Fruit fly (Drosophila melanogaster) whole organism, embryonic: ENCODE measurements around the gene CG33095.

Experiments used
- Awh ChIP-seq: fragments of 200-800 bp; sonication (Bioruptor generic); IDR thresholded peaks from 2 replicates; pipeline ENCODE4, ENCODE4 v1.3.6; 2022; ENCODE audit warnings: missing biosample characterization, missing genetic modification characterization
- CG10274 ChIP-seq: fragments of 200-800 bp; sonication (Bioruptor generic); optimal IDR thresholded peaks from 3 replicates; lab custom pipeline; 2017; ENCODE audit warnings: missing biosample characterization, mild to moderate bottlenecking, missing genetic modification characterization
- CG11093 ChIP-seq: fragments of 200-800 bp; sonication (Bioruptor generic); IDR thresholded peaks from 3 replicates; pipeline ENCODE4 v1.3.6; 2022; ENCODE audit warnings: missing biosample characterization, missing genetic modification characterization
- CG13775 ChIP-seq: fragments of 200-800 bp; sonication (Bioruptor generic); optimal IDR thresholded peaks from 3 replicates; lab custom pipeline; 2017; ENCODE audit warnings: missing biosample characterization, mild to moderate bottlenecking, missing genetic modification characterization
- CG14014 ChIP-seq: fragments of 200-800 bp; sonication (Bioruptor generic); IDR thresholded peaks from 2 replicates; pipeline ENCODE4 v1.3.6; 2022; ENCODE audit warnings: missing biosample characterization, missing genetic modification characterization
- CG14441 ChIP-seq: fragments of 200-800 bp; sonication (Bioruptor generic); IDR thresholded peaks from 2 replicates; pipeline ENCODE4 v1.3.6; 2022; ENCODE audit warnings: missing biosample characterization, missing genetic modification characterization
- CG14860 ChIP-seq: fragments of 200-800 bp; sonication (Bioruptor generic); IDR thresholded peaks from 3 replicates; pipeline ENCODE4 v1.3.6; 2022; ENCODE audit warnings: missing biosample characterization, missing genetic modification characterization; ENCODE audit not compliant: partially characterized antibody
- CG17328 ChIP-seq: fragments of 200-800 bp; sonication (Bioruptor generic); IDR thresholded peaks from 2 replicates; pipeline ENCODE4 v1.3.6; 2022; ENCODE audit warnings: missing biosample characterization, missing genetic modification characterization
- CG2120 ChIP-seq: fragments of 200-800 bp; sonication (Bioruptor generic); optimal IDR thresholded peaks from 3 replicates; lab custom pipeline; 2016; ENCODE audit warnings: missing biosample characterization, missing genetic modification characterization
- CG2129 ChIP-seq: fragments of 200-800 bp; sonication (Bioruptor generic); IDR thresholded peaks from 2 replicates; pipeline ENCODE4 v1.3.6; 2022; ENCODE audit warnings: missing biosample characterization, missing genetic modification characterization; ENCODE audit not compliant: partially characterized antibody
- CG2678 ChIP-seq: fragments of 200-800 bp; sonication (Bioruptor generic); optimal IDR thresholded peaks from 3 replicates; lab custom pipeline; 2019; ENCODE audit warnings: missing biosample characterization, mild to moderate bottlenecking, missing genetic modification characterization, moderate library complexity
- CG2712 ChIP-seq: fragments of 200-800 bp; optimal IDR thresholded peaks from 3 replicates; lab custom pipeline; 2019; ENCODE audit warnings: missing biosample characterization, mild to moderate bottlenecking, missing genetic modification characterization, moderate library complexity
- CG34224 ChIP-seq: fragments of 200-800 bp; sonication (Bioruptor generic); IDR thresholded peaks from 3 replicates; pipeline ENCODE4 v1.3.6; 2022; ENCODE audit warnings: missing biosample characterization, missing genetic modification characterization; ENCODE audit not compliant: partially characterized antibody
- CG6654 ChIP-seq: fragments of 200-800 bp; sonication (Bioruptor generic); optimal IDR thresholded peaks from 2 replicates; lab custom pipeline; 2017; ENCODE audit warnings: missing biosample characterization, mild to moderate bottlenecking, missing genetic modification characterization
- CG7987 ChIP-seq: fragments of 200-800 bp; sonication (Bioruptor generic); optimal IDR thresholded peaks from 2 replicates; lab custom pipeline; 2018; ENCODE audit warnings: missing biosample characterization, mild to moderate bottlenecking, missing genetic modification characterization, moderate library complexity
- CG9727 ChIP-seq: fragments of 200-800 bp; sonication (Bioruptor generic); optimal IDR thresholded peaks from 3 replicates; lab custom pipeline; 2017; ENCODE audit warnings: missing biosample characterization, mild to moderate bottlenecking, missing genetic modification characterization
- CG9876 ChIP-seq: fragments of 200-800 bp; sonication (Bioruptor generic); optimal IDR thresholded peaks from 2 replicates; lab custom pipeline; 2016; ENCODE audit warnings: missing biosample characterization, missing genetic modification characterization
- E2f2 ChIP-seq: fragments of 200-800 bp; sonication (Bioruptor generic); IDR thresholded peaks from 2 replicates; pipeline ENCODE4 v1.3.6; 2022; ENCODE audit warnings: missing biosample characterization, missing genetic modification characterization
- ERR ChIP-seq: fragments of 200-800 bp; sonication (Bioruptor generic); optimal IDR thresholded peaks from 2 replicates; lab custom pipeline; 2016; ENCODE audit warnings: missing biosample characterization, missing genetic modification characterization
- HLH4C ChIP-seq: fragments of 200-800 bp; sonication (Bioruptor generic); IDR thresholded peaks from 3 replicates; pipeline ENCODE4 v1.3.6; 2022; ENCODE audit warnings: missing biosample characterization, missing genetic modification characterization; ENCODE audit not compliant: partially characterized antibody
- HmgZ ChIP-seq: fragments of 200-800 bp; sonication (Bioruptor generic); optimal IDR thresholded peaks from 2 replicates; lab custom pipeline; 2018; ENCODE audit warnings: missing biosample characterization, mild to moderate bottlenecking, missing genetic modification characterization
- Hmr ChIP-seq: fragments of 200-800 bp; sonication (Bioruptor generic); optimal IDR thresholded peaks from 3 replicates; lab custom pipeline; 2017; ENCODE audit warnings: mild to moderate bottlenecking, missing biosample characterization, missing genetic modification reagents, missing genetic modification characterization
- Jarid2 ChIP-seq: fragments of 200-800 bp; sonication (Bioruptor generic); optimal IDR thresholded peaks from 3 replicates; lab custom pipeline; 2017; ENCODE audit warnings: mild to moderate bottlenecking, missing biosample characterization, missing genetic modification reagents, missing genetic modification characterization
- Lhr ChIP-seq: fragments of 200-800 bp; sonication (Bioruptor generic); optimal IDR thresholded peaks from 3 replicates; lab custom pipeline; 2017; ENCODE audit warnings: mild to moderate bottlenecking, missing biosample characterization, missing genetic modification reagents, missing genetic modification characterization
- Opbp ChIP-seq: fragments of 200-800 bp; sonication (Bioruptor generic); IDR thresholded peaks from 3 replicates; pipeline ENCODE4 v1.3.6; 2022; ENCODE audit warnings: missing biosample characterization, missing genetic modification characterization; ENCODE audit not compliant: partially characterized antibody
- Sry-δ ChIP-seq: fragments of 200-800 bp; sonication (Bioruptor generic); optimal IDR thresholded peaks from 2 replicates; lab custom pipeline; 2016; ENCODE audit warnings: missing biosample characterization, missing genetic modification characterization
- Stat92E ChIP-seq, 3 experiments: fragments of >200 bp in 2 of 3; fragments of 200-800 bp in 1 of 3; sonication (Bioruptor generic) in 1 of 3; optimal IDR thresholded peaks; 2 replicates each; lab custom pipeline; 2017 to 2019; ENCODE audit warnings: missing biosample characterization in 3 of 3, missing genetic modification characterization in 3 of 3, mild to moderate bottlenecking in 1 of 3, moderate library complexity in 1 of 3
- Taf1 ChIP-seq: fragments of 200-800 bp; sonication (Bioruptor generic); IDR thresholded peaks from 2 replicates; pipeline ENCODE4 v1.3.6; 2022; ENCODE audit warnings: missing biosample characterization, missing genetic modification characterization
- ara ChIP-seq: fragments of 200-800 bp; sonication (Bioruptor generic); IDR thresholded peaks from 2 replicates; pipeline ENCODE4 v1.3.6; 2022; ENCODE audit warnings: missing biosample characterization, missing genetic modification characterization
- bsh ChIP-seq, 2 experiments: fragments of 200-800 bp; sonication (Bioruptor generic); optimal IDR thresholded peaks; 2 replicates each; lab custom pipeline; 2017 to 2018; ENCODE audit warnings: mild to moderate bottlenecking in 2 of 2, missing biosample characterization in 2 of 2, missing genetic modification characterization in 2 of 2, moderate library complexity in 1 of 2
- croc ChIP-seq: fragments of 200-800 bp; sonication (Bioruptor generic); conservative IDR thresholded peaks from 3 replicates; pipeline ENCODE4 v1.3.6; 2022; ENCODE audit warnings: missing biosample characterization, missing genetic modification characterization
- da ChIP-seq: fragments of 200-800 bp; sonication (Bioruptor generic); optimal IDR thresholded peaks from 2 replicates; lab custom pipeline; 2016; ENCODE audit warnings: missing biosample characterization, missing genetic modification characterization
- disco-r ChIP-seq: fragments of 200-800 bp; sonication (Bioruptor generic); optimal IDR thresholded peaks from 2 replicates; lab custom pipeline; 2016; ENCODE audit warnings: missing biosample characterization, missing genetic modification characterization
- exex ChIP-seq: fragments of 200-800 bp; sonication (Bioruptor generic); optimal IDR thresholded peaks from 4 replicates; lab custom pipeline; 2018; ENCODE audit warnings: missing biosample characterization, mild to moderate bottlenecking, missing genetic modification characterization, moderate library complexity
- kah ChIP-seq: fragments of 200-800 bp; sonication (Bioruptor generic); optimal IDR thresholded peaks from 2 replicates; lab custom pipeline; 2018; ENCODE audit warnings: missing biosample characterization, mild to moderate bottlenecking, missing genetic modification characterization
- knrl ChIP-seq: fragments of 200-800 bp; sonication (Bioruptor generic); IDR thresholded peaks from 3 replicates; pipeline ENCODE4 v1.3.6; 2022; ENCODE audit warnings: missing biosample characterization, missing genetic modification characterization; ENCODE audit not compliant: partially characterized antibody
- lov ChIP-seq, 2 experiments: fragments of 200-800 bp in 1 of 2; fragments of >200 bp in 1 of 2; sonication (Bioruptor generic) in 1 of 2; IDR thresholded peaks in 1 of 2; optimal IDR thresholded peaks in 1 of 2; 2 replicates in 1 of 2; 3 replicates in 1 of 2; pipeline versions ENCODE4 v1.3.6 to Lab custom; 2017 to 2022; ENCODE audit warnings: missing biosample characterization in 1 of 2, missing genetic modification characterization in 1 of 2
- nerfin-2 ChIP-seq: fragments of 200-800 bp; sonication (Bioruptor generic); IDR thresholded peaks from 2 replicates; pipeline ENCODE4 v1.3.6; 2022; ENCODE audit warnings: missing biosample characterization, missing genetic modification characterization; ENCODE audit not compliant: partially characterized antibody
- onecut ChIP-seq: fragments of 200-800 bp; sonication (Bioruptor generic); IDR thresholded peaks from 2 replicates; pipeline ENCODE4 v1.3.6; 2022; ENCODE audit warnings: missing biosample characterization, missing genetic modification characterization
- p53 ChIP-seq: fragments of 200-800 bp; sonication (Bioruptor generic); optimal IDR thresholded peaks from 2 replicates; lab custom pipeline; 2016; ENCODE audit warnings: missing biosample characterization, missing genetic modification characterization
- pan ChIP-seq, 4 experiments: fragments of >200 bp in 3 of 4; fragments of 200-800 bp in 1 of 4; sonication (Bioruptor generic) in 1 of 4; optimal IDR thresholded peaks in 3 of 4; IDR thresholded peaks in 1 of 4; 2 replicates each; pipeline versions ENCODE4 v1.3.6 to Lab custom; 2017 to 2022; ENCODE audit warnings: missing biosample characterization in 2 of 4, missing genetic modification characterization in 2 of 4, mixed read lengths in 1 of 4
- pfk ChIP-seq: fragments of 200-800 bp; sonication (Bioruptor generic); optimal IDR thresholded peaks from 2 replicates; lab custom pipeline; 2018; ENCODE audit warnings: missing biosample characterization, mild to moderate bottlenecking, missing genetic modification characterization, moderate library complexity
- salm ChIP-seq: fragments of 200-800 bp; sonication (Bioruptor generic); optimal IDR thresholded peaks from 2 replicates; lab custom pipeline; 2018; ENCODE audit warnings: missing biosample characterization, mild to moderate bottlenecking, missing genetic modification characterization
- scrt ChIP-seq: fragments of 200-800 bp; sonication (Bioruptor generic); optimal IDR thresholded peaks from 2 replicates; lab custom pipeline; 2018; ENCODE audit warnings: missing biosample characterization, mild to moderate bottlenecking, missing genetic modification characterization, moderate library complexity
- tna ChIP-seq: fragments of 200-800 bp; sonication (Bioruptor generic); IDR thresholded peaks from 2 replicates; pipeline ENCODE4 v1.3.6; 2022; ENCODE audit warnings: missing biosample characterization, missing genetic modification characterization; ENCODE audit not compliant: partially characterized antibody
- twi ChIP-seq: fragments of 200-800 bp; optimal IDR thresholded peaks from 2 replicates; lab custom pipeline; 2019; ENCODE audit warnings: missing biosample characterization, mild to moderate bottlenecking, missing genetic modification characterization, moderate library complexity
- vnd ChIP-seq: fragments of 200-800 bp; sonication (Bioruptor generic); IDR thresholded peaks from 3 replicates; pipeline ENCODE4 v1.3.6; 2022; ENCODE audit warnings: missing biosample characterization, missing genetic modification characterization; ENCODE audit not compliant: partially characterized antibody
- yki ChIP-seq: fragments of >200 bp; optimal IDR thresholded peaks from 3 replicates; lab custom pipeline; 2018

The CG33095 gene

dm6 chr3R:25127231-25127689 is 29.8 kb downstream of the CG33095 start, which contains the start of the genes Mocs2A, Mocs2B and Clbn (continued):
- TF ChIP-seq nerfin-2 (GFP tag; lab: Robert Waterston, UW), result peak; percentile 60; the same call in 1 of the 2 replicates
- TF ChIP-seq yki, result no peak
- TF ChIP-seq CG2129 (GFP tag; lab: Robert Waterston, UW), result peak; percentile 75
- no peak for TF ChIP-seq CG2712
- peak; percentile 81 for TF ChIP-seq knrl (GFP tag; lab: Robert Waterston, UW)
- no peak for TF ChIP-seq twi (tag; lab: Kevin White, UChicago)
- no peak for TF ChIP-seq croc (GFP tag; lab: Robert Waterston, UW)
- no peak for TF ChIP-seq Stat92E (GFP tag; optimal IDR thresholded peaks at IDR 0.05; lab: Kevin White, UChicago)
- TF ChIP-seq Lhr, result no peak
- peak; percentile 81 for TF ChIP-seq scrt
- TF ChIP-seq CG34224 (GFP tag; lab: Robert Waterston, UW), result peak; percentile 77
- peak; percentile 26; the same call in 1 of the 2 replicates for TF ChIP-seq tna (GFP tag; lab: Robert Waterston, UW)
- TF ChIP-seq HmgZ, result no peak
- TF ChIP-seq CG14860 (GFP tag; lab: Robert Waterston, UW), result peak; percentile 75
- peak; percentile 39; the same call in 2 of the 3 replicates for TF ChIP-seq Opbp (GFP tag; lab: Robert Waterston, UW)
- no peak for TF ChIP-seq CG7987
- TF ChIP-seq ERR (GFP tag; lab: Kevin White, UChicago), result no peak
- no peak for TF ChIP-seq Awh (GFP tag; lab: Robert Waterston, UW)
- no peak for TF ChIP-seq ara (GFP tag; lab: Robert Waterston, UW)
- no peak for TF ChIP-seq disco-r (GFP tag; lab: Kevin White, UChicago)
- TF ChIP-seq kah (GFP tag; lab: Kevin White, UChicago), result peak; percentile 60
- TF ChIP-seq pfk (GFP tag; lab: Kevin White, UChicago), result peak; percentile 91
- no peak for TF ChIP-seq CG9876 (GFP tag; lab: Kevin White, UChicago)
- no peak for TF ChIP-seq CG9727 (GFP tag; lab: Kevin White, UChicago)
- TF ChIP-seq bsh (GFP tag; optimal IDR thresholded peaks at IDR 0.05; lab: Kevin White, UChicago), result no peak
- peak; percentile 47 for TF ChIP-seq Jarid2 (GFP tag; lab: Kevin White, UChicago)
- no peak for TF ChIP-seq CG11093
- no peak for TF ChIP-seq salm (tag; lab: Kevin White, UChicago)
- no peak for TF ChIP-seq Hmr (GFP tag; lab: Kevin White, UChicago)
- TF ChIP-seq Sry-δ, result peak; percentile 84
- no peak for TF ChIP-seq CG6654 (GFP tag; lab: Kevin White, UChicago)
- no peak for TF ChIP-seq p53
- TF ChIP-seq CG17328 (GFP tag; lab: Robert Waterston, UW), result no peak
- no peak for TF ChIP-seq exex (tag; lab: Kevin White, UChicago)
- TF ChIP-seq CG10274 (GFP tag; lab: Kevin White, UChicago), result no peak
- TF ChIP-seq CG14014 (GFP tag; lab: Robert Waterston, UW), result no peak
- TF ChIP-seq HLH4C (GFP tag; lab: Robert Waterston, UW), result peak; percentile 77
- no peak for TF ChIP-seq lov (optimal IDR thresholded peaks at IDR 0.05; lab: Kevin White, UChicago)
- no peak for TF ChIP-seq lov (GFP tag; IDR thresholded peaks at IDR 0.05; lab: Robert Waterston, UW)
- peak; percentile 79 for TF ChIP-seq vnd
- TF ChIP-seq E2f2 (GFP tag; lab: Robert Waterston, UW), result 0 out of 2 replicates have a peak, but pooled peaks have one; percentile 8
- TF ChIP-seq CG2120, result peak; percentile 11
- TF ChIP-seq CG14441, result no peak
- TF ChIP-seq da (GFP tag; lab: Kevin White, UChicago), result no peak
- TF ChIP-seq CG2678 (tag; lab: Kevin White, UChicago), result no peak
- no peak for TF ChIP-seq Taf1 (GFP tag; lab: Robert Waterston, UW)
- no peak for TF ChIP-seq CG13775 (GFP tag; lab: Kevin White, UChicago)
- TF ChIP-seq onecut (GFP tag; lab: Robert Waterston, UW), result no peak
- no peak for TF ChIP-seq pan (optimal IDR thresholded peaks at IDR 0.05; lab: Kevin White, UChicago)
- TF ChIP-seq pan (GFP tag; optimal IDR thresholded peaks at IDR 0.05 in 1 of 2, IDR thresholded peaks at IDR 0.05 in 1 of 2), result no peak
